Fruit fly (Drosophila melanogaster): ENCODE data around the gene CG13931.

The CG13931 gene

DNA sequence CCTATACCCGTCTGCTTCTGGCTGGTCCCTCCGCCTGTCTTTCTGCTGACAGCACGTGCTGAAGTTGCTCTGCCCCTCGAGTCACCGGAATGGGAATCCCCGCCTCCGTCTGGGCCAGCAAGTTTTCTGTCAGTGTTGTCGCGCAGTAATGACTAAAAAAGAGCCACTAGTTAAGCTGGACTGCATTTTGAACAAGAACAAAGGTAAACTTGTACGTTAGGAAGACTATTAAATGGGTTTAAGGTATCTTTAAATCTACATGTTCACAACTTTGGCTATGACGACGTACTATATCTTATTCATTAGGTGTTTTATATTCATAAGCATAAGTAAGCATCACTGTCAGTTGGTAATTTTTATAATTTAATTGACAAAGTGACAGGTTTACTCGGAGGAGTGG is 22.8 kb downstream of the CG13931 start (continued):
- TF ChIP-seq Smox (GFP tag; optimal IDR thresholded peaks at IDR 0.05), result no peak
- no peak for TF ChIP-seq CG6792 (GFP tag; optimal IDR thresholded peaks at IDR 0.05)
- no peak for TF ChIP-seq CG4318 (GFP tag; optimal IDR thresholded peaks at IDR 0.05)
- peak; percentile 62 for TF ChIP-seq svp (GFP tag)
- no peak for TF ChIP-seq CG11294 (GFP tag; IDR thresholded peaks at IDR 0.05)
- TF ChIP-seq CG6808 (GFP tag; optimal IDR thresholded peaks at IDR 0.05), result peak; percentile 57
- TF ChIP-seq vri (GFP tag; optimal IDR thresholded peaks at IDR 0.05), result no peak
- peak; percentile 78 for TF ChIP-seq Eip78C (GFP tag)
- TF ChIP-seq Hr39 (GFP tag; optimal IDR thresholded peaks at IDR 0.05), result no peak
- TF ChIP-seq CG6276 (GFP tag; optimal IDR thresholded peaks at IDR 0.05), result no peak
- peak; percentile 6 for TF ChIP-seq CG10631 (GFP tag; optimal IDR thresholded peaks at IDR 0.05)
- no peak for TF ChIP-seq fd59A (GFP tag; optimal IDR thresholded peaks at IDR 0.05)
- no peak for TF ChIP-seq Gug (GFP tag; IDR thresholded peaks at IDR 0.05)
- no peak for TF ChIP-seq fd85E (GFP tag; optimal IDR thresholded peaks at IDR 0.05)
- no peak for TF ChIP-seq fkh (GFP tag; optimal IDR thresholded peaks at IDR 0.05)

DNA sequence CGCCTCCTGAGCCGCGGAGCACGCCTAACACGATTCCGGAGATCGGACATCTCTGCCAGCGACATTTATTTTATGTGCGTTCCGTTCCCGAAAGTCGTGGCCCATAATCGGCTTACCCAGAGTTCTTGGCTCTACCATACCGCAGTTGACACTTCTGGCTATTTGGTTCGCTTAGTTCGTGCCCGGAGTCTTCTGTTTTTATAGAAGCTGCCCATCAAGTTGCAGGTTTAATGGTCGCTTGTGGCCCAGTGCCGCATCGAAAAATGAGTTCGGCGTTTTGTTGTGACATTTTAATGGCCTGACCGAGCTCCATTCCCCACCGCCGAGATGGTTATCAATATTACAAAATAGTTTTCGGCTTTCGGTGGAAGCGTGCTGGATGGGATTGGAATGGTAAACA is 26.0 kb downstream of the CG13931 start:
- TF ChIP-seq Sox102F (GFP tag; optimal IDR thresholded peaks at IDR 0.05) (no peak), CG8632 (GFP tag; optimal IDR thresholded peaks at IDR 0.05) (no peak), OdsH (GFP tag; optimal IDR thresholded peaks at IDR 0.05) (no peak), eg (GFP tag; IDR thresholded peaks at IDR 0.05) (no peak), dsx (GFP tag; optimal IDR thresholded peaks at IDR 0.05; ENCODE audit: poor library complexity, severe bottlenecking) (no peak)

DNA sequence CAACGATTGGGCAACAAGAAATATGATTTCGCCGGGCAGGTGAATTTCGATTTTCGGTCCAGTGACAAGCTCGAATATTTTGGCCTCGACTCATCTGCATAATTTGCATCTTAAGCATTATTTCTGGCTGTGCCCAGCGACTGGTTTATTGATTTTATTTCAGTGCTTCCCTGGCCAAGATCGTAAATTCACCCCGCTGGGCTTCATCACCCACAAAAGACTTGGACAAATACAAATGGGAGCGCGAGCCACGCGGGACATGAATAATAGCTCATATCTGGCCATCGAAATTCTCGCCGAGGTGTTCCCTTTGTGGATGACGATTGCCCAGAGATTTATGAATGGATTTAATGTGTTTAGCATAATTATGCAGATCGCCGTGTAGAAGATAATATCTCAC is 27.0 kb downstream of the CG13931 start:
- TF ChIP-seq CG16779 (tag; optimal IDR thresholded peaks at IDR 0.05) (no peak), CG32006 (GFP tag; optimal IDR thresholded peaks at IDR 0.05) (no peak)

DNA sequence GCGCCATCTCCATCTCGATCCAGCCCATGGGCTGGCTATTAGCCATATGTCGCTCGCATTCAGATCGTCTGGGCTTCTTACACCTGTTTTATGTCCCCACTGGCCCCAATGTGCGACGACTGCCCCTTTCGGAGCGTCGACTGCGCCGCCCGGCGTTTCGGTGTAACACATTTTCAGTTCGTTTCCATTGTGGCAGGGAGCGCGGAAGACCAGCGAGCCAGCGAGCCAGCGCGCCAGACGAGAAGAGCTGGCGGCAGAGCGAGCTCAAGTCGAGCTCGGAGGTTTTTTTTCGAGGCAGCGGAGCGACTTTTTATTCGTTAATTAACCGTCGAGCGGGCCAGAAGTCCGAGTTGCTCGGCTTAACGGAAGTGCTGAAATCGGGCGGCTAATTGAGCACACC is 27.8 kb downstream of the CG13931 start, which contains the start of gene CG7991:
Gene CG7991 (plus strand): TSS at position 329 of the 400 bp plus-strand sequence.
- TF ChIP-seq Eip78C (GFP tag) (peak; percentile 14), CG6163 (GFP tag; IDR thresholded peaks at IDR 0.05) (peak; percentile 38; the same call in 1 of the 3 replicates), lz (GFP tag; optimal IDR thresholded peaks at IDR 0.05) (no peak), Met (GFP tag; optimal IDR thresholded peaks at IDR 0.05) (no peak)

DNA sequence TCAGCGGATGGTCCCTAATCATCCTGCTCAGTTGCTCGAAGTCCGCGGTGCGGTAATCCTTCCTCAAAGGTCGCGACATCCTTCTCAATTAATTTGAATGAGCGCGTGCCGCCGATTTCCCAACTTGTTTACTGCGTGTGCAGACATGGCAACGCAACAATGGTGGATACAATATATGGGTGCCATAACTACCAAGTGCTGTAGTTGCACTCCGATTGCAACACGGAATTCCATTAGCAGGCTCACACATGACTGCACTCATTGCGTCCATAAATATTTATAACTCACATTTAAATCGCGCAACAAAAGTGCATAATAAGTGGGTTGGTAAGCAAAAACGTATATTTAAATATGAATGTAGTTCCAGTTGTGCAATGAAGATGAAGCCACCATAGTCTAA is 29.6 kb downstream of the CG13931 start, which contains the start of gene CG13930:
Gene CG13930 (minus strand): TSS at position 101 of the 400 bp plus-strand sequence.
- TF ChIP-seq Smox (GFP tag; optimal IDR thresholded peaks at IDR 0.05) (no peak), CG1621 (tag; optimal IDR thresholded peaks at IDR 0.05) (no peak), CG7368 (GFP tag; optimal IDR thresholded peaks at IDR 0.05) (no peak), Hr4 (GFP tag; optimal IDR thresholded peaks at IDR 0.05) (no peak), CG8632 (GFP tag; optimal IDR thresholded peaks at IDR 0.05) (no peak), CG6854 (GFP tag; optimal IDR thresholded peaks at IDR 0.05) (no peak), dac (GFP tag; optimal IDR thresholded peaks at IDR 0.05) (no peak), Met (GFP tag; optimal IDR thresholded peaks at IDR 0.05) (no peak), Eip78C (GFP tag) (no peak), CG4318 (GFP tag; optimal IDR thresholded peaks at IDR 0.05) (no peak), CG3919 (GFP tag; optimal IDR thresholded peaks at IDR 0.05) (no peak), Blimp-1 (GFP tag; optimal IDR thresholded peaks at IDR 0.05) (no peak), CG6276 (GFP tag; optimal IDR thresholded peaks at IDR 0.05) (no peak), net (GFP tag; optimal IDR thresholded peaks at IDR 0.05) (no peak), CG10669 (GFP tag; optimal IDR thresholded peaks at IDR 0.05) (no peak), pdm3 (GFP tag; optimal IDR thresholded peaks at IDR 0.05) (no peak), svp (GFP tag) (no peak), Ets96B (tag; optimal IDR thresholded peaks at IDR 0.05) (no peak)
